Worm (Caenorhabditis elegans) whole organism, L2 larva: ENCODE data around the gene C06H5.6.

ENCODE experiments used
- C34F6.9 ChIP-seq: fragments of 150-350 bp; optimal IDR thresholded peaks from 2 replicates; lab custom pipeline; 2014; ENCODE audit warnings: missing biosample characterization, missing genetic modification characterization
- lin-13 ChIP-seq: fragments of 150-350 bp; optimal IDR thresholded peaks from 2 replicates; lab custom pipeline; 2014; ENCODE audit warnings: missing biosample characterization, missing genetic modification reagents, missing genetic modification characterization
- snpc-4 ChIP-seq: fragments of 150-350 bp; optimal IDR thresholded peaks from 2 replicates; lab custom pipeline; 2014; ENCODE audit warnings: missing biosample characterization, missing genetic modification characterization

DNA sequence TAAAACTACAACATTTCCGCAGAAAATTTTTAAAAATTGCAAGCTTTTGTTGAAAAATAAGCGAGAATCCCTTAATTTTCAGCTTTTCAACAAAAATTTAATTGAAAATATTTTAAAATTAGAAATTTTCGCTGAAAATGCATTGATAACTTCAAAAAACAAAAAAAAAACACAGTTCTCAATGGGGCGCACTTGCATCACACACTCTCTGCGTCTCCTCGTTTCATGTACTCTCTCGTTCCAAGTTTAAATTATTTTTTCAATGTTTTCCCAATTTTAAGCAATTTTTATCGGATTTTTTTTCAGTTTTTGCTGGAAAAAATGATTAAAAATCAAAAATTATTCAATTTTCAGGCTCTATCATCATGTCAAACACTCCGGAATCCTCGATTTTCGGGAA lies 17.7 kb downstream of the C06H5.6 start, which contains the start of gene phf-14:
- peak; percentile 48 for TF ChIP-seq lin-13
- TF ChIP-seq snpc-4: peak; percentile 46
- TF ChIP-seq C34F6.9 (tag; lab: Kevin White, UChicago): peak; percentile 39
